Fruit fly (Drosophila melanogaster): ENCODE data around the gene CCT1.

The CCT1 gene

dm6 chr3R:22524344-22525072, 33.3 kb upstream of the CCT1 start (continued):
- peak; percentile 56 for TF ChIP-seq CG31441 (GFP tag; IDR thresholded peaks at IDR 0.05)
- TF ChIP-seq CG32532 (GFP tag; IDR thresholded peaks at IDR 0.05) = peak; percentile 48; the same call in 1 of the 2 replicates
- peak; percentile 59 for TF ChIP-seq CG9727 (GFP tag; optimal IDR thresholded peaks at IDR 0.05)
- peak; percentile 5 for TF ChIP-seq Meics (GFP tag; optimal IDR thresholded peaks at IDR 0.05)
- peak; percentile 79 for TF ChIP-seq CG2875 (GFP tag; optimal IDR thresholded peaks at IDR 0.05)
- TF ChIP-seq chm (GFP tag; IDR thresholded peaks at IDR 0.05) = peak; percentile 81
- peak; percentile 35 to 77 for TF ChIP-seq Pdp1 (GFP tag; optimal IDR thresholded peaks at IDR 0.05)
- peak; percentile 57 for TF ChIP-seq oc (tag; optimal IDR thresholded peaks at IDR 0.05)
- TF ChIP-seq CG9609 (GFP tag; optimal IDR thresholded peaks at IDR 0.05) = peak; percentile 3
- TF ChIP-seq ara (GFP tag; IDR thresholded peaks at IDR 0.05) = peak; percentile 55
- no peak for TF ChIP-seq hkb (optimal IDR thresholded peaks at IDR 0.05)
- TF ChIP-seq hkb (GFP tag; IDR thresholded peaks at IDR 0.05) = peak; percentile 81
- TF ChIP-seq CG6765 (GFP tag; optimal IDR thresholded peaks at IDR 0.05) = peak; percentile 53
- peak; percentile 65 for TF ChIP-seq sug (tag; optimal IDR thresholded peaks at IDR 0.05)
- no peak for TF ChIP-seq pan (optimal IDR thresholded peaks at IDR 0.05)
- peak in 1 of 2 experiments; percentile 15 for TF ChIP-seq pan (GFP tag; optimal IDR thresholded peaks at IDR 0.05 in 1 of 2, IDR thresholded peaks at IDR 0.05 in 1 of 2)
- TF ChIP-seq CG8089 (GFP tag; optimal IDR thresholded peaks at IDR 0.05) = peak; percentile 60
- TF ChIP-seq crol (GFP tag; IDR thresholded peaks at IDR 0.05) = no peak
- peak; percentile 79 for TF ChIP-seq HHEX (GFP tag; optimal IDR thresholded peaks at IDR 0.05)
- peak; percentile 10 for TF ChIP-seq en (GFP tag; optimal IDR thresholded peaks at IDR 0.05)
- TF ChIP-seq CG7987 (GFP tag; optimal IDR thresholded peaks at IDR 0.05) = peak; percentile 74
- TF ChIP-seq CG11723 (GFP tag; optimal IDR thresholded peaks at IDR 0.05) = peak; percentile 76
- peak; percentile 70 for TF ChIP-seq eyg (GFP tag; optimal IDR thresholded peaks at IDR 0.05)
- TF ChIP-seq CG10462 (GFP tag; optimal IDR thresholded peaks at IDR 0.05) = peak; percentile 18
- peak; percentile 73 for TF ChIP-seq CG2678 (tag; optimal IDR thresholded peaks at IDR 0.05)
- TF ChIP-seq ewg (GFP tag; optimal IDR thresholded peaks at IDR 0.05) = peak; percentile 48
- TF ChIP-seq CG12236 (GFP tag; optimal IDR thresholded peaks at IDR 0.05) = peak; percentile 74
- TF ChIP-seq CG3065 (GFP tag; optimal IDR thresholded peaks at IDR 0.05) = no peak
- no peak for TF ChIP-seq fu2 (GFP tag; optimal IDR thresholded peaks at IDR 0.05)
- peak; percentile 58 for TF ChIP-seq caup (GFP tag; optimal IDR thresholded peaks at IDR 0.05; ENCODE audit: severe bottlenecking)
- TF ChIP-seq vvl (GFP tag; IDR thresholded peaks at IDR 0.05) = no peak; the same call in 1 of the 2 replicates
- no peak for TF ChIP-seq Dfd (GFP tag; optimal IDR thresholded peaks at IDR 0.05)
- TF ChIP-seq CG12744 (GFP tag; optimal IDR thresholded peaks at IDR 0.05) = no peak
- TF ChIP-seq CG15269 (tag; optimal IDR thresholded peaks at IDR 0.05) = peak; percentile 63
- peak; percentile 11; the same call in 1 of the 2 replicates for TF ChIP-seq CG14441 (GFP tag; IDR thresholded peaks at IDR 0.05)
- TF ChIP-seq CG1602 (GFP tag; optimal IDR thresholded peaks at IDR 0.05) = peak; percentile 3
- no peak for TF ChIP-seq CG16779 (GFP tag; IDR thresholded peaks at IDR 0.05)
- TF ChIP-seq schlank (tag; optimal IDR thresholded peaks at IDR 0.05) = peak; percentile 21
- peak; percentile 46 for TF ChIP-seq mirr (GFP tag; optimal IDR thresholded peaks at IDR 0.05)
- no peak for TF ChIP-seq CG1832 (GFP tag; optimal IDR thresholded peaks at IDR 0.05)
- TF ChIP-seq CG15601 (tag; optimal IDR thresholded peaks at IDR 0.05) = peak; percentile 78
- TF ChIP-seq dmrt99B (tag; optimal IDR thresholded peaks at IDR 0.05) = peak; percentile 69
- peak; percentile 54 for TF ChIP-seq CG13424 (tag; optimal IDR thresholded peaks at IDR 0.05)
- TF ChIP-seq inv (GFP tag; IDR thresholded peaks at IDR 0.05; ENCODE audit: partially characterized antibody) = no peak
- peak; percentile 68 for TF ChIP-seq CG10209 (GFP tag; optimal IDR thresholded peaks at IDR 0.05)
- no peak for TF ChIP-seq CG14050 (GFP tag; IDR thresholded peaks at IDR 0.05)
- no peak for TF ChIP-seq gt (GFP tag; IDR thresholded peaks at IDR 0.05)
- TF ChIP-seq Nf-YA (GFP tag; IDR thresholded peaks at IDR 0.05) = peak; percentile 59; the same call in 1 of the 2 replicates
- peak; percentile 59 for TF ChIP-seq CG17385 (GFP tag; optimal IDR thresholded peaks at IDR 0.05)
